Fruit fly (Drosophila melanogaster): ENCODE data around the gene sud1.

Gene sud1

dm6 chr3R:24910097-24910496 lies 7.6 kb downstream of the sud1 start:
- TF ChIP-seq noc (tag; optimal IDR thresholded peaks at IDR 0.05) = no peak

dm6 chr3R:24908034-24908433 lies 9.6 kb downstream of the sud1 start:
- no peak for TF ChIP-seq noc (tag; optimal IDR thresholded peaks at IDR 0.05)

- no peak for TF ChIP-seq noc (tag; optimal IDR thresholded peaks at IDR 0.05)
Observed at dm6 chr3R:24906648-24907047, 11.0 kb downstream of the sud1 start.

- no peak for TF ChIP-seq noc (tag; optimal IDR thresholded peaks at IDR 0.05)
Observed at dm6 chr3R:24905959-24906634, 11.6 kb downstream of the sud1 start, which contains the start of gene CG13643. CG13643 (minus strand) TSS chr3R:24906004.

dm6 chr3R:24900816-24901215 lies 16.8 kb downstream of the sud1 start, which contains the start of gene CG10845:
CG10845 (plus strand) TSS chr3R:24901116.
- TF ChIP-seq noc (tag; optimal IDR thresholded peaks at IDR 0.05) = no peak

dm6 chr3R:24894419-24895206 lies 23.1 kb downstream of the sud1 start, which contains the start of the genes CG31121 and CG11069:
CG31121 (minus strand) TSS chr3R:24894605.
CG11069 (plus strand) TSS chr3R:24894742.
- no peak for TF ChIP-seq noc (tag; optimal IDR thresholded peaks at IDR 0.05)

dm6 chr3R:24893320-24893955 lies 24.2 kb downstream of the sud1 start:
- peak; percentile 91 for TF ChIP-seq noc (tag; optimal IDR thresholded peaks at IDR 0.05)

dm6 chr3R:24890919-24891318 lies 26.7 kb downstream of the sud1 start:
- TF ChIP-seq noc (tag; optimal IDR thresholded peaks at IDR 0.05) = peak; percentile 21

dm6 chr3R:24890217-24890616 lies 27.4 kb downstream of the sud1 start:
- TF ChIP-seq noc (tag; optimal IDR thresholded peaks at IDR 0.05) = no peak

- no peak for TF ChIP-seq noc (tag; optimal IDR thresholded peaks at IDR 0.05)
Observed at dm6 chr3R:24889303-24889892, 28.3 kb downstream of the sud1 start.

- no peak for TF ChIP-seq noc (tag; optimal IDR thresholded peaks at IDR 0.05)
Observed at dm6 chr3R:24888418-24888817, 29.2 kb downstream of the sud1 start.

- TF ChIP-seq noc (tag; optimal IDR thresholded peaks at IDR 0.05) = no peak
Observed at dm6 chr3R:24886470-24886869, 31.2 kb downstream of the sud1 start.

dm6 chr3R:24878655-24879054 lies 39.0 kb downstream of the sud1 start:
- no peak for TF ChIP-seq noc (tag; optimal IDR thresholded peaks at IDR 0.05)

- TF ChIP-seq noc (tag; optimal IDR thresholded peaks at IDR 0.05) = no peak
Observed at dm6 chr3R:24876843-24877457, 40.7 kb downstream of the sud1 start, which contains the start of the genes CG11089 and CG31381. CG11089 (plus strand) TSS chr3R:24877045. CG31381 (plus strand) TSS chr3R:24877045.
